Worm (Caenorhabditis elegans) whole organism, mixed stage, embryonic: ENCODE results near the gene Y59A8B.24.
"Not testable (repeated sequence)": the region's sequence is repeated elsewhere in the genome, so short reads cannot be mapped to it uniquely, and the experiment has no call there.

Experiments
- M03D4.4 ChIP-seq: sonication (generic microtip); optimal IDR thresholded peaks from 2 replicates; lab custom pipeline; 2017; ENCODE audit warnings: mild to moderate bottlenecking, missing genetic modification characterization, missing compliant biosample characterization
- bed-3 ChIP-seq: fragments of 200-800 bp; sonication (Bioruptor generic); optimal IDR thresholded peaks from 3 replicates; lab custom pipeline; 2018; ENCODE audit warnings: mild to moderate bottlenecking, missing genetic modification characterization, moderate library complexity, missing compliant biosample characterization
- blmp-1 ChIP-seq: fragments of 150-350 bp; optimal IDR thresholded peaks from 2 replicates; lab custom pipeline; 2014; ENCODE audit warnings: missing biosample characterization, missing genetic modification characterization
- ceh-39 ChIP-seq: fragments of 150-350 bp; optimal IDR thresholded peaks from 2 replicates; lab custom pipeline; 2014; ENCODE audit warnings: missing biosample characterization, missing genetic modification characterization
- ceh-43 ChIP-seq: fragments of 200-800 bp; sonication (Bioruptor generic); optimal IDR thresholded peaks from 2 replicates; lab custom pipeline; 2018; ENCODE audit warnings: mild to moderate bottlenecking, missing genetic modification characterization, moderate library complexity, missing compliant biosample characterization
- ceh-83 ChIP-seq: fragments of 200-800 bp; sonication (Bioruptor generic); optimal IDR thresholded peaks from 2 replicates; lab custom pipeline; 2018; ENCODE audit warnings: mild to moderate bottlenecking, missing genetic modification characterization, missing compliant biosample characterization
- ces-1 ChIP-seq: fragments of 150-350 bp; optimal IDR thresholded peaks from 2 replicates; lab custom pipeline; 2014; ENCODE audit warnings: missing biosample characterization, missing genetic modification reagents, missing genetic modification characterization
- cnd-1 ChIP-seq: fragments of 200-800 bp; sonication (Bioruptor generic); optimal IDR thresholded peaks from 2 replicates; lab custom pipeline; 2018; ENCODE audit warnings: mild to moderate bottlenecking, missing genetic modification characterization, missing compliant biosample characterization
- drap-1 ChIP-seq: fragments of 200-800 bp; sonication (Bioruptor generic); optimal IDR thresholded peaks from 3 replicates; lab custom pipeline; 2018; ENCODE audit warnings: mild to moderate bottlenecking, missing genetic modification characterization, missing compliant biosample characterization
- elt-1 ChIP-seq: sonication (generic microtip); optimal IDR thresholded peaks from 2 replicates; lab custom pipeline; 2017; ENCODE audit warnings: missing genetic modification characterization, mild to moderate bottlenecking, missing compliant biosample characterization, antibody characterized with exemption, moderate library complexity, borderline replicate concordance; ENCODE audit not compliant: insufficient read depth
- elt-3 ChIP-seq: fragments of 150-350 bp; optimal IDR thresholded peaks from 2 replicates; lab custom pipeline; 2014; ENCODE audit warnings: missing biosample characterization, missing genetic modification characterization
- flh-1 ChIP-seq: fragments of 200-800 bp; sonication (Bioruptor generic); optimal IDR thresholded peaks from 2 replicates; lab custom pipeline; 2018; ENCODE audit warnings: mild to moderate bottlenecking, missing genetic modification characterization, moderate library complexity, missing compliant biosample characterization
- ham-2 ChIP-seq: fragments of 200-800 bp; sonication (Bioruptor generic); optimal IDR thresholded peaks from 2 replicates; lab custom pipeline; 2018; ENCODE audit warnings: mild to moderate bottlenecking, missing genetic modification characterization, missing compliant biosample characterization
- hlh-1 ChIP-seq: fragments of 150-350 bp; optimal IDR thresholded peaks from 2 replicates; lab custom pipeline; 2014; ENCODE audit warnings: missing biosample characterization, missing genetic modification reagents, missing genetic modification characterization
- lin-13 ChIP-seq: fragments of 150-350 bp; optimal IDR thresholded peaks from 2 replicates; lab custom pipeline; 2014; ENCODE audit warnings: missing biosample characterization, missing genetic modification characterization
- lin-32 ChIP-seq: fragments of 200-800 bp; sonication (Bioruptor generic); optimal IDR thresholded peaks from 2 replicates; lab custom pipeline; 2018; ENCODE audit warnings: mild to moderate bottlenecking, missing genetic modification characterization, missing compliant biosample characterization
- lsy-2 ChIP-seq: fragments of 150-350 bp; optimal IDR thresholded peaks from 2 replicates; lab custom pipeline; 2014; ENCODE audit warnings: missing biosample characterization, missing genetic modification characterization
- mab-5 ChIP-seq: fragments of 150-350 bp; optimal IDR thresholded peaks from 2 replicates; lab custom pipeline; 2014; ENCODE audit warnings: missing biosample characterization, missing genetic modification characterization
- mep-1 ChIP-seq: fragments of 150-350 bp; optimal IDR thresholded peaks from 2 replicates; lab custom pipeline; 2017; ENCODE audit warnings: missing biosample characterization, missing genetic modification reagents, missing genetic modification characterization, inconsistent platforms
- mls-2 ChIP-seq: sonication (generic microtip); optimal IDR thresholded peaks from 2 replicates; lab custom pipeline; 2016; ENCODE audit warnings: mild to moderate bottlenecking, missing genetic modification characterization, moderate library complexity, missing compliant biosample characterization
- nhr-12 ChIP-seq: fragments of 150-350 bp; optimal IDR thresholded peaks from 2 replicates; lab custom pipeline; 2014; ENCODE audit warnings: missing biosample characterization, missing genetic modification characterization
- nhr-2 ChIP-seq: fragments of 150-350 bp; optimal IDR thresholded peaks from 2 replicates; lab custom pipeline; 2014; ENCODE audit warnings: missing biosample characterization, missing genetic modification characterization
- nhr-237 ChIP-seq: fragments of 150-350 bp; optimal IDR thresholded peaks from 2 replicates; lab custom pipeline; 2014; ENCODE audit warnings: missing biosample characterization, missing genetic modification characterization
- nhr-28 ChIP-seq: fragments of 150-350 bp; optimal IDR thresholded peaks from 2 replicates; lab custom pipeline; 2014; ENCODE audit warnings: missing biosample characterization, missing genetic modification characterization
- nhr-76 ChIP-seq: sonication (generic microtip); optimal IDR thresholded peaks from 2 replicates; lab custom pipeline; 2017; ENCODE audit warnings: missing biosample characterization, missing genetic modification characterization
- pha-4 ChIP-seq: fragments of 150-350 bp; optimal IDR thresholded peaks from 2 replicates; lab custom pipeline; 2018; ENCODE audit warnings: missing biosample characterization, missing genetic modification reagents, missing genetic modification characterization
- sem-2 ChIP-seq: fragments of 200-800 bp; sonication (Bioruptor generic); optimal IDR thresholded peaks from 2 replicates; lab custom pipeline; 2018; ENCODE audit warnings: mild to moderate bottlenecking, missing genetic modification characterization, missing compliant biosample characterization
- snpc-4 ChIP-seq: fragments of 150-350 bp; optimal IDR thresholded peaks from 2 replicates; lab custom pipeline; 2014; ENCODE audit warnings: missing biosample characterization, missing genetic modification characterization
- sptf-1 ChIP-seq: sonication (generic microtip); optimal IDR thresholded peaks from 2 replicates; lab custom pipeline; 2017; ENCODE audit warnings: mild to moderate bottlenecking, missing genetic modification characterization, moderate library complexity, missing compliant biosample characterization
- tbx-8 ChIP-seq: fragments of 200-800 bp; sonication (Bioruptor generic); optimal IDR thresholded peaks from 2 replicates; lab custom pipeline; 2018; ENCODE audit warnings: mild to moderate bottlenecking, missing genetic modification characterization, moderate library complexity, missing compliant biosample characterization
- unc-120 ChIP-seq: sonication (generic microtip); optimal IDR thresholded peaks from 2 replicates; lab custom pipeline; 2017; ENCODE audit warnings: missing genetic modification characterization, missing compliant biosample characterization; ENCODE audit not compliant: poor library complexity, severe bottlenecking
- unc-39 ChIP-seq: fragments of 150-350 bp; optimal IDR thresholded peaks from 2 replicates; lab custom pipeline; 2014; ENCODE audit warnings: missing biosample characterization, missing genetic modification characterization
- unc-62 ChIP-seq: fragments of 150-350 bp; optimal IDR thresholded peaks from 2 replicates; lab custom pipeline; 2014; ENCODE audit warnings: missing biosample characterization, missing genetic modification reagents, missing genetic modification characterization
- zip-8 ChIP-seq: fragments of 150-350 bp; optimal IDR thresholded peaks from 2 replicates; lab custom pipeline; 2014; ENCODE audit warnings: missing biosample characterization, missing genetic modification characterization
- ztf-11 ChIP-seq: fragments of 150-350 bp; optimal IDR thresholded peaks from 2 replicates; lab custom pipeline; 2014; ENCODE audit warnings: missing biosample characterization, missing genetic modification characterization

The Y59A8B.24 gene

DNA sequence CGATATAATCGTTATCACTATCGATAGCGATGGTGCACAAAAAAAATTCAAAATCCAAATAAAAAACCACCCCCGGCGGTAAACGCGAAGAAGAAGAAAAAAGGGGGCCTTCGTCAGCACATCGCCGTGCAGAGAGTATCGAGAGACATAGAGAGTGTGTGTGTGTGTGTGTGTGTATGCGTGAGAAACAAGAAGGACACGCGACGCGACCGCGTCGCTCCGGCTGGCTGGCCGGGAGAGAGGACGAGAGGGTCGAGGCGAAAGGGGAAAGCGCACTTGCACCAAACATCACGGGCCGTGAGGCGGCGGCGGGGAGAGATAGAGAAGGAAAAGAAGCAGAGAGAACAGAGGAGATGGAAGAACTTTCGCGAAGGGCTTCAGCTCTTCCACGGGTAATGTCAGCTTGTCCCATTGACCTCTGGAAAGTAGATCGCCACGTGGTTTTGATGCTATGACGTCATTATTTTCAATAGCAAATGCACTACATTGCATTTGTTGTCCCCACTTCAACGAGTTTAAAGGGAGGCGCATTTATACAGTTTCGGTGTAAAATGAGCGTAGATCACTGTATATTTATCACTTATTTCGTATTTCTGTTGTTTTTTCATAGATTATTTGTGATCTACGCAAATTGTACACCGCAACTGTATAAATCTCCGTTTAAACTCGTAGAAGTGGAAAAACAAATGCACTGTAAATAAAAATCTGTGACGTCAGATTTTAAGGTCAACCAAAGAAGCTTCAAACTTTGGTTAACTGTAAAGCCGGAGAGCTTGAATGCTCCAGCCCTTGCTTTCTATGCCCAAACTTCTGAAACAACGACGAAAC lies at the start of gene Y59A8B.24:
Y59A8B.24 (plus strand) TSS at position 778 of the 828 bp plus-strand sequence.
- peak; percentile 80 for TF ChIP-seq M03D4.4 (tag; lab: Kevin White, UChicago)
- peak; percentile 87 for TF ChIP-seq lin-13 (tag; lab: Kevin White, UChicago)
- no peak for TF ChIP-seq nhr-12
- no peak for TF ChIP-seq sem-2 (GFP tag; lab: Kevin White, UChicago)
- no peak for TF ChIP-seq blmp-1 (tag; lab: Kevin White, UChicago)
- peak; percentile 79 for TF ChIP-seq ham-2 (GFP tag; lab: Kevin White, UChicago)
- no peak for TF ChIP-seq nhr-28 (tag; lab: Kevin White, UChicago)
- TF ChIP-seq hlh-1 = peak; percentile 61
- TF ChIP-seq lsy-2 (tag; lab: Kevin White, UChicago) = peak; percentile 82
- no peak for TF ChIP-seq lin-32 (GFP tag; lab: Kevin White, UChicago)
- TF ChIP-seq unc-120 (tag; lab: Kevin White, UChicago) = peak; percentile 71
- peak; percentile 87 for TF ChIP-seq pha-4 (tag; lab: Kevin White, UChicago)
- TF ChIP-seq elt-3 (tag; lab: Kevin White, UChicago) = no peak
- peak; percentile 32 for TF ChIP-seq ceh-43 (GFP tag; lab: Kevin White, UChicago)
- TF ChIP-seq flh-1 = no peak
- peak; percentile 77 for TF ChIP-seq nhr-2 (tag; lab: Kevin White, UChicago)
- TF ChIP-seq tbx-8 = no peak
- peak; percentile 61 for TF ChIP-seq mep-1 (tag; lab: Kevin White, UChicago)
- peak; percentile 22 for TF ChIP-seq mab-5 (tag; lab: Kevin White, UChicago)
- TF ChIP-seq nhr-76 (tag; lab: Kevin White, UChicago) = no peak
- TF ChIP-seq zip-8 = peak; percentile 73
- TF ChIP-seq snpc-4 (tag; lab: Kevin White, UChicago) = no peak
- TF ChIP-seq ceh-83 (GFP tag; lab: Kevin White, UChicago) = no peak
- peak; percentile 73 for TF ChIP-seq ztf-11 (tag; lab: Kevin White, UChicago)
- TF ChIP-seq ceh-39 (tag; lab: Kevin White, UChicago) = peak; percentile 76
- no peak for TF ChIP-seq elt-1 (tag; lab: Kevin White, UChicago)
- TF ChIP-seq unc-39 = peak; percentile 16
- TF ChIP-seq mls-2 (tag; lab: Kevin White, UChicago) = peak; percentile 68
- TF ChIP-seq ces-1 (GFP tag; lab: Kevin White, UChicago) = peak; percentile 57
- peak; percentile 72 for TF ChIP-seq unc-62
- peak; percentile 95 for TF ChIP-seq drap-1 (GFP tag; lab: Kevin White, UChicago)
- peak; percentile 81 for TF ChIP-seq sptf-1
- peak; percentile 37 for TF ChIP-seq cnd-1
- no peak for TF ChIP-seq bed-3 (GFP tag; lab: Kevin White, UChicago)
- peak; percentile 58 for TF ChIP-seq nhr-237 (tag; lab: Kevin White, UChicago)

DNA sequence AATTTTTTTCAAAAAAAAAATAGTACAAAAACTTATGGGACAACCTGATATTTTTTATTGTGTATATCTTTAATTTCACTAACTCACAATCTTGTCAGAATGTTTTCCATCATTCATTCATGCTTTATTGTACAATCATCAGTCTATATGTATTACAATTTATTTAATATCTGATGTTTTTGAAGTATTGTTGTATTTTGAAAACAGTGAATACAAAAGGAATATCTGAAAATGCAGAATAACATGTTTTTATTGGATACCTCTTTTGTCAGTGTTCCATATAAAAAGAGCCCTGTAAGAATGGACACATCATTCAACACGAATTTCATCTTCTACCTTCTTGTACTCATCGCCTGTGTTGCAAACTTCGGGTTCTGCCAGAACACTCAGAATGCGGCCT lies 47.9 kb upstream of the Y59A8B.24 start, which contains the start of gene C06H5.14:
C06H5.14 (plus strand) TSS at position 301 of the 400 bp plus-strand sequence.
- TF ChIP-seq bed-3 (GFP tag; lab: Kevin White, UChicago); sptf-1; tbx-8: not testable (repeated sequence)

DNA sequence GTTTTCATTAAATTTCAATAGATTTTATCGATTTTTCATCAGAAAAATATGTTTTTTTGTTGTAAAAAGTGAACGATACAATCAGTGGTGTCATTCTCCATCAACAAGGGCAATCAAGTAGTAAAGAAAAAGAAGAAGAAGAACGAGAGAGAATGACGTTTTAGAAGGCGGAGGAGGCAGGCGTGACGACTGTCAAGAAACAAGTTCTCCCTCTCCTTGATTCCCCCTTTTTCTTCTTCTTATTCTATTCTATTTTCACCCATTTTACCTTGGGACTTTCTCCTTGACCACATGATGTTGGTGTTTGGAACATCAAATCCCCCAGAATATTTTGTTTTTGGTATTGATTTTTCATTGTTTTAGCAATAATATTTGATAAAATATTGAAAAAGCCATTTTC lies 46.0 kb upstream of the Y59A8B.24 start:
- TF ChIP-seq pha-4 (tag; lab: Kevin White, UChicago) (no peak), ceh-43 (GFP tag; lab: Kevin White, UChicago) (no peak), ceh-39 (tag; lab: Kevin White, UChicago) (no peak), ceh-83 (GFP tag; lab: Kevin White, UChicago) (no peak), tbx-8 (no peak)
